Worm (Caenorhabditis elegans): ENCODE results near the gene R01E6.5.
A peak's percentile ranks its signal among the peaks of the same experiment; 100 is the strongest.

Gene R01E6.5

DNA sequence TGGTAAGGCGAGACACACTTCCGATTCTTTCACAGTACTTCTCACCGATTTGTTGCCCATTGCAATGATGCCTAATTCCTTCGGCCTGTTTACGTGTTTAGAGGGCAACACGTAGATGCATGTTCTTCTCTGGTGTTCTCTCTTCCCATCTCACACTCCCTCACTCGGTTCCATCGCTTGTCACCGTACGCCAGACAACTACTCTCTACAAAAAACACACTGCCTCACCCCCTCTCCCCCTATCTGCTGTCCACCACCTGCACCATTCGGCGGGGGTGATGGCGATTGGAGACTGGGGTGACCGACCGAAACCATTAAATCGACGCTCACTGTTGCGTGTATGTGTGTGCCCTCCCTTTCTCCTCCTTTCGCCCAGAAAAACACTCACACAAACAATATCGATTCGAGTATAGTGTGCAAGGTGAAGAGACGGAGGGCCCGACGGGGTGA lies 47.1 kb downstream of the R01E6.5 start:
- TF ChIP-seq klf-2 (GFP tag; conservative IDR thresholded peaks at IDR 0.05): no peak
- TF ChIP-seq ref-1 (GFP tag; conservative IDR thresholded peaks at IDR 0.05): no peak
- peak; percentile 75 for TF ChIP-seq tab-1 (GFP tag; IDR thresholded peaks at IDR 0.05)
- TF ChIP-seq T22C8.4 (GFP tag; IDR thresholded peaks at IDR 0.05): peak; percentile 39; the same call in 1 of the 2 replicates
- peak; percentile 75 for TF ChIP-seq cog-1 (tag; optimal IDR thresholded peaks at IDR 0.05)
- TF ChIP-seq ztf-23 (GFP tag; IDR thresholded peaks at IDR 0.05): no peak
- no peak for TF ChIP-seq ztf-29 (GFP tag; IDR thresholded peaks at IDR 0.05)
- TF ChIP-seq med-1 (GFP tag; optimal IDR thresholded peaks at IDR 0.05; ENCODE audit: insufficient read depth): no peak
- peak; percentile 62; the same call in 1 of the 2 replicates for TF ChIP-seq flt-1 (GFP tag; IDR thresholded peaks at IDR 0.05)

DNA sequence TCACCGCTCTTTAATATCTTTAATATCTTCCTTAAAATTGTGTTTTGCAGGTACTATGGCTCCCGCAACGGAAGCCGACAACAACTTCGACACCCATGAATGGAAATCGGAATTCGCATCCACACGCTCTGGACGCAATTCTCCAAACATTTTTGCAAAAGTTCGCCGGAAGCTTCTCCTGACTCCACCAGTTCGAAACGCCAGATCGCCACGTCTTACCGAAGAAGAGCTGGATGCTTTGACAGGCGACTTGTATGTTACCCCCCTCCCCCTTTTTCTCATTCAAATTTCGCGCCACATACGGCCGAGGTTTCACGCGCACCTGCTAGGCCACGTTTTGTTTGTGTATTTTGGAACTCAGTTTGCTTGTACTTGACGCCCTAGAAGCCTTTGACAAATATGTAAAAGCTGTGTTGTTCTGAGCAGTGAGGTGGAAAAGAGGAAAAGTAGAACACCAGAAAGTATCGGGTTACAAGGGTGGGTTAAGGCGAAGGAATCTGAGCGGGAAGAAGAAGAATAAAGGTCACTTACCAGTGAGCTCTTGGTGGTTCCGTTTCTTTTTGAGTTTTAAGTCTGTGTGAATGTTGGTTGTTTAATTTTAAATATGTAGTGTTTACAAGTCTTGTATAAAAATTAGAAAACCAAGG lies 48.0 kb downstream of the R01E6.5 start, which contains the start of gene unc-84:
Gene unc-84, plus strand, starts transcription at position 51 of the 647 bp plus-strand sequence.
- no peak for TF ChIP-seq cog-1 (tag; optimal IDR thresholded peaks at IDR 0.05)
- TF ChIP-seq flt-1 (GFP tag; IDR thresholded peaks at IDR 0.05): peak; percentile 42; the same call in 1 of the 2 replicates
- 0 out of 2 replicates have a peak, but pooled peaks have one; percentile 39 for TF ChIP-seq tab-1 (GFP tag; IDR thresholded peaks at IDR 0.05)
- TF ChIP-seq med-1 (GFP tag; optimal IDR thresholded peaks at IDR 0.05; ENCODE audit: insufficient read depth): no peak
- no peak for TF ChIP-seq T22C8.4 (GFP tag; IDR thresholded peaks at IDR 0.05)
- TF ChIP-seq ztf-23 (GFP tag; IDR thresholded peaks at IDR 0.05): no peak
- TF ChIP-seq klf-2 (GFP tag; conservative IDR thresholded peaks at IDR 0.05): no peak
- TF ChIP-seq ref-1 (GFP tag; conservative IDR thresholded peaks at IDR 0.05): no peak
